Worm (Caenorhabditis elegans): Measurements from ENCODE around the gene lgx-1.
A peak's percentile ranks its signal among the peaks of the same experiment; 100 is the strongest.

lgx-1 gene

DNA sequence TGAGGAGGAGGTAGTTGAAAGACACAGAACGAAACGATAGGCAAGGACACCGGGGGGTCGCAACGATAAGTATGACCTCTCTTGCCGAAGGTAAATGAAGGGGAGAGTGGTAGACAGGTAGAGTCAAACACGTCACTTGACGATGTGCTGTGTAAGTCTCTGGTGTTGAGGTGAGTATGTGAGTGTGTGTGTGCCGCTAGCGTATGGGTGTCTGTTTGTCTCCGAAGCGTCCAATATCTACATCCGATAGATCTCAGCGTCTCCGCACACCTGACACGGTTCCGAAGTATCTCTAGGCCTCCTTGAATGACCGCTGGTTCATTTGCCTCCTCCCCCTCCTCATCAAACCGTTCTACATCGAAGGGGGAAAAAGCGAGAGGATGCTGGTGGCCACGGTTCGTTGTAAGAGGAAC lies 63.1 kb downstream of the lgx-1 start:
- no peak for TF ChIP-seq fkh-10 (GFP tag; optimal IDR thresholded peaks at IDR 0.05)
- TF ChIP-seq skn-1 (tag; optimal IDR thresholded peaks at IDR 0.05), result no peak
- TF ChIP-seq ceh-16 (tag; optimal IDR thresholded peaks at IDR 0.05), result no peak
- peak; percentile 67 for TF ChIP-seq nfya-1 (tag; optimal IDR thresholded peaks at IDR 0.05; ENCODE audit: insufficient read depth)
- no peak for TF ChIP-seq nhr-28 (tag; optimal IDR thresholded peaks at IDR 0.05)
- TF ChIP-seq egl-5 (tag; optimal IDR thresholded peaks at IDR 0.05), result no peak
- no peak for TF ChIP-seq nhr-67 (tag; optimal IDR thresholded peaks at IDR 0.05)
- TF ChIP-seq egl-27 (tag; optimal IDR thresholded peaks at IDR 0.05), result peak; percentile 47
- no peak for TF ChIP-seq nhr-77 (tag; optimal IDR thresholded peaks at IDR 0.05)
- TF ChIP-seq lin-15B (tag; optimal IDR thresholded peaks at IDR 0.05), result peak; percentile 16
- no peak for TF ChIP-seq unc-39 (tag; optimal IDR thresholded peaks at IDR 0.05)
- peak; percentile 55 for TF ChIP-seq lin-39 (tag; optimal IDR thresholded peaks at IDR 0.05)
- no peak for TF ChIP-seq fkh-2 (tag; optimal IDR thresholded peaks at IDR 0.05)
- TF ChIP-seq ceh-82 (tag; optimal IDR thresholded peaks at IDR 0.05), result no peak
- peak; percentile 67 for TF ChIP-seq elt-2 (tag; optimal IDR thresholded peaks at IDR 0.05)
- TF ChIP-seq daf-12 (tag; optimal IDR thresholded peaks at IDR 0.05), result no peak
- no peak for TF ChIP-seq sea-2 (GFP tag; optimal IDR thresholded peaks at IDR 0.05)
- peak; percentile 35 for TF ChIP-seq tbx-2 (tag; optimal IDR thresholded peaks at IDR 0.05)
- peak; percentile 82 for TF ChIP-seq pha-4 (tag; optimal IDR thresholded peaks at IDR 0.05)
- peak; percentile 9 for TF ChIP-seq elt-1 (tag; optimal IDR thresholded peaks at IDR 0.05)
- no peak for TF ChIP-seq fos-1 (tag; optimal IDR thresholded peaks at IDR 0.05)
- TF ChIP-seq nhr-237 (tag; optimal IDR thresholded peaks at IDR 0.05), result no peak
- TF ChIP-seq nhr-43 (tag; optimal IDR thresholded peaks at IDR 0.05; ENCODE audit: poor library complexity, severe bottlenecking), result peak; percentile 60
- no peak for TF ChIP-seq nhr-12 (tag; optimal IDR thresholded peaks at IDR 0.05)
- TF ChIP-seq lsy-12 (tag; optimal IDR thresholded peaks at IDR 0.05), result peak; percentile 7
- TF ChIP-seq jun-1 (tag; optimal IDR thresholded peaks at IDR 0.05), result peak; percentile 79
- no peak for TF ChIP-seq mml-1 (tag; optimal IDR thresholded peaks at IDR 0.05)
- TF ChIP-seq ztf-11 (tag; optimal IDR thresholded peaks at IDR 0.05), result no peak
- TF ChIP-seq hmg-11 (tag; optimal IDR thresholded peaks at IDR 0.05), result peak; percentile 45
- TF ChIP-seq ama-1 (optimal IDR thresholded peaks at IDR 0.05), result no peak
- TF ChIP-seq R02D3.7 (tag; optimal IDR thresholded peaks at IDR 0.05), result no peak
- peak; percentile 74 for TF ChIP-seq nhr-23 (tag; optimal IDR thresholded peaks at IDR 0.05)
- TF ChIP-seq eor-1 (tag; optimal IDR thresholded peaks at IDR 0.05), result no peak
- peak; percentile 48 for TF ChIP-seq pqm-1 (tag; optimal IDR thresholded peaks at IDR 0.05)
- no peak for TF ChIP-seq ZK546.5 (tag; optimal IDR thresholded peaks at IDR 0.05)
- TF ChIP-seq snpc-4 (tag; optimal IDR thresholded peaks at IDR 0.05), result no peak
- TF ChIP-seq ceh-9 (tag; optimal IDR thresholded peaks at IDR 0.05), result no peak
- TF ChIP-seq elt-3 (tag; optimal IDR thresholded peaks at IDR 0.05), result peak in 1 of 3 experiments; percentile 63
- TF ChIP-seq ceh-28 (tag; optimal IDR thresholded peaks at IDR 0.05), result peak; percentile 65
- no peak for TF ChIP-seq aly-2 (tag; optimal IDR thresholded peaks at IDR 0.05)
- no peak for TF ChIP-seq nhr-76 (tag; optimal IDR thresholded peaks at IDR 0.05)
- no peak for TF ChIP-seq ztf-4 (tag; optimal IDR thresholded peaks at IDR 0.05)
- no peak for TF ChIP-seq mdl-1 (tag; optimal IDR thresholded peaks at IDR 0.05)
- peak; percentile 99 for TF ChIP-seq nhr-25 (tag; optimal IDR thresholded peaks at IDR 0.05)
- TF ChIP-seq unc-62 (GFP tag; optimal IDR thresholded peaks at IDR 0.05), result no peak
- TF ChIP-seq zag-1 (tag; optimal IDR thresholded peaks at IDR 0.05), result no peak
- TF ChIP-seq nhr-11 (tag; optimal IDR thresholded peaks at IDR 0.05), result no peak
